Worm (Caenorhabditis elegans): Measurements from ENCODE around the gene ima-1.
A peak's percentile ranks its signal among the peaks of the same experiment; 100 is the strongest.

Gene ima-1

DNA sequence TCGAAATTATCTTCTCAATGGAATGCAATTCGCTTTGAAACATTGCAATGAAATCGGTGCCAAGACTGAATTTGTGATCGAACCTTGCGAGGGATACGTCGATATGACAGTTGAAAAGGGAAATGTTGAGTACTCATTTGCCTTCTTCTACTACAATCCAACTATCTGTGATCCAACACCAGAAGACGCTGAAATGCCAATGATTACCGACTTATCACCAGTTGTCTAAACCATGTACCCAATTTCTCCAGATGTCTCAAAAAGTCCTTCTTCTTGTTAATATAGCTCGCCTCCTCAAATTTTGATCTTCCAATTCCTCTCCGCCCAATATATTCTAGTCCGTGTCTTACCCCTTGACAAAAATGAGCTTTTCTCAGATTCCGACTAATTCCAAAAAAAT is 23.3 kb upstream of the ima-1 start:
- TF ChIP-seq him-1 (tag; optimal IDR thresholded peaks at IDR 0.05) (no peak), dao-5 (tag; optimal IDR thresholded peaks at IDR 0.05) (no peak), W03F9.2 (tag; optimal IDR thresholded peaks at IDR 0.05) (no peak)

DNA sequence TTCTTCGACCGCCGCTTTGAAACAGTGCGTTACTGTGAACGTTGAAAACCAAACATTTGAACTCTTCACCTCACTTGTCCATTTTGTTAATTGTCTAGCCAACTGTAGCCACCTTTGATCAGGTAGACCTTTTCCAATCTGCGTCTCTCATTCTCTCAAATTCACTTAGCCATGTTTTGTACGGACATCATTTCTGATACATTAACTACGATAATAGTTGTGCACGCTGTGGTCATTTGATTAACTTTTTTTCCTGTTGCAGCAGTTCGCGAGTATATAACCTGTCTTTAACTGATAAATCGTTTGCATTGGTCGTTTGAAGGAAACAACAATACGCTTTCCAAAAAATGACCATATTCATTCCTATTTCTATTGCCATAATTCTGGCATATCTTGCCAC is 22.1 kb upstream of the ima-1 start, which contains the start of gene cyp-29A2:
Gene cyp-29A2, plus strand, starts transcription at position 190 of the 400 bp plus-strand sequence.
- TF ChIP-seq dao-5 (tag; optimal IDR thresholded peaks at IDR 0.05) (no peak), him-1 (tag; optimal IDR thresholded peaks at IDR 0.05) (no peak), W03F9.2 (tag; optimal IDR thresholded peaks at IDR 0.05) (no peak)

DNA sequence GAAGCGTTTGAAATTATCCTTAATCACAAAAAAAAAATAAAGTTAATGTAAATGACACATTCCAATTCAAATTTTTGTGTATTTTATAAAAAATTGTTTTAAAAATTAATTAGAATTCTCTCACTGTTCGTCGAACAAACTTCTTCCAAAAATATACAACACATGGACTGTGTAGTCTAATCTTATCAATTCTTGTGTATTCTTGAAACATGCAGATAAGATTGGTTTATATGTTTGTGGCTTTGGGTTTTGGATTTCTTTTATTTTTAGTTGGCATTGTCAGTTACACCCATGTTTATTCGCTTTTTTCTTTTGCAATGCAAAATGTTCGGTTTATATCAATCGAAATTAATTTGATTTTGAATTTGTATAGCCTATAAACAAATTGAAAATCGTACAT is 19.1 kb upstream of the ima-1 start:
- TF ChIP-seq dao-5 (tag; optimal IDR thresholded peaks at IDR 0.05), result no peak
- no peak for TF ChIP-seq W03F9.2 (tag; optimal IDR thresholded peaks at IDR 0.05)
- no peak for TF ChIP-seq him-1 (tag; optimal IDR thresholded peaks at IDR 0.05)

DNA sequence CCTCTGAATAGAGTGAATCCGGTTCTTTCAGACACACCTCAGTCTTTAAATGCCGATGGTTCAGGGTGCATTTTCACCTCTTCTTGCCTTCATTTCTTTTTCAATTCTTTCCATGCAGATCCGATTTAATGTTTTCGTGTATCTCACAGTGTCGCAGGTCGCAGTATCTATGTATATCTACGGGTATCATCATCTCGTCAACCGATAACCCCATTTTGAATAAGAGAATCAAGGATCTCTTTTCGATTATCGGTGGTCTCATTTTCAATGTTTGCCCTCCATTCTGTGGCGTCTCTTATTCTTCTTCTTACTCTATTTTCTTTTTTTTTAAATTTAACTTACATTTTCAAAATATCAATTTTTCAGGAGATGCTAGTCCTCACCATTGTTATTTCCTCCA is 18.5 kb upstream of the ima-1 start, which contains the start of gene T19B10.2:
Gene T19B10.2, plus strand, starts transcription at position 367 of the 400 bp plus-strand sequence.
- TF ChIP-seq dao-5 (tag; optimal IDR thresholded peaks at IDR 0.05), result no peak
- TF ChIP-seq him-1 (tag; optimal IDR thresholded peaks at IDR 0.05), result no peak
- TF ChIP-seq W03F9.2 (tag; optimal IDR thresholded peaks at IDR 0.05), result no peak

ce11 chrV:11223698-11224097 is 15.8 kb upstream of the ima-1 start:
- no peak for TF ChIP-seq W03F9.2 (tag; optimal IDR thresholded peaks at IDR 0.05)
- no peak for TF ChIP-seq him-1 (tag; optimal IDR thresholded peaks at IDR 0.05)
- no peak for TF ChIP-seq dao-5 (tag; optimal IDR thresholded peaks at IDR 0.05)

ce11 chrV:11225981-11226380 is 13.5 kb upstream of the ima-1 start, which contains the start of gene bgal-1:
Gene bgal-1, minus strand, starts transcription at chrV:11226018.
- no peak for TF ChIP-seq dao-5 (tag; optimal IDR thresholded peaks at IDR 0.05)
- TF ChIP-seq W03F9.2 (tag; optimal IDR thresholded peaks at IDR 0.05), result no peak
- no peak for TF ChIP-seq him-1 (tag; optimal IDR thresholded peaks at IDR 0.05)

- TF ChIP-seq dao-5 (tag; optimal IDR thresholded peaks at IDR 0.05) (no peak), W03F9.2 (tag; optimal IDR thresholded peaks at IDR 0.05) (peak; percentile 72), him-1 (tag; optimal IDR thresholded peaks at IDR 0.05) (peak; percentile 66)
Observed at ce11 chrV:11228653-11229173, 10.8 kb upstream of the ima-1 start, which contains the start of gene pqn-70. Gene pqn-70, minus strand, starts transcription at chrV:11228703.

- TF ChIP-seq dao-5 (tag; optimal IDR thresholded peaks at IDR 0.05) (no peak), him-1 (tag; optimal IDR thresholded peaks at IDR 0.05) (no peak), W03F9.2 (tag; optimal IDR thresholded peaks at IDR 0.05) (no peak)
Observed at ce11 chrV:11231177-11231576, 8.3 kb upstream of the ima-1 start.

- TF ChIP-seq him-1 (tag; optimal IDR thresholded peaks at IDR 0.05) (no peak), dao-5 (tag; optimal IDR thresholded peaks at IDR 0.05) (no peak), W03F9.2 (tag; optimal IDR thresholded peaks at IDR 0.05) (no peak)
Observed at ce11 chrV:11234350-11234749, 5.1 kb upstream of the ima-1 start, which contains the start of gene T19B10.5. Gene T19B10.5, plus strand, starts transcription at chrV:11234650.

DNA sequence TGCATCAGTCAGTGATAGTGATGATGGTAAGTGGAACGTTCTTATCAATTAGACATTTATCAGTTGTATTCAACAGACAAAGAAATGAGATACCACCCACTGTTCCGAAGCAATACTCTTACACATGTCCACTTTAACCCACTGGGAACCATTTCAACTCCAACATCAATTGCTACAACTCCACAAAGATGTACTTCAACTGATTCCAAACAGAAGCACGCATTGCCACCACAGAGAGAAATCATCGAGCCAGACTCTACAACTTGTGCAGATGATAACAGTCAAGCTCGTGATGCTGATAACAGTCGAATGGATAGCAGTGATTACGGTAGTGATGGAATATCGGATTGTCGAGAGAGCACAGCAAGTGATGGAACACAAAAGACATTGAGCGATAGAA is 3.6 kb upstream of the ima-1 start:
- no peak for TF ChIP-seq dao-5 (tag; optimal IDR thresholded peaks at IDR 0.05)
- TF ChIP-seq him-1 (tag; optimal IDR thresholded peaks at IDR 0.05), result no peak
- no peak for TF ChIP-seq W03F9.2 (tag; optimal IDR thresholded peaks at IDR 0.05)

DNA sequence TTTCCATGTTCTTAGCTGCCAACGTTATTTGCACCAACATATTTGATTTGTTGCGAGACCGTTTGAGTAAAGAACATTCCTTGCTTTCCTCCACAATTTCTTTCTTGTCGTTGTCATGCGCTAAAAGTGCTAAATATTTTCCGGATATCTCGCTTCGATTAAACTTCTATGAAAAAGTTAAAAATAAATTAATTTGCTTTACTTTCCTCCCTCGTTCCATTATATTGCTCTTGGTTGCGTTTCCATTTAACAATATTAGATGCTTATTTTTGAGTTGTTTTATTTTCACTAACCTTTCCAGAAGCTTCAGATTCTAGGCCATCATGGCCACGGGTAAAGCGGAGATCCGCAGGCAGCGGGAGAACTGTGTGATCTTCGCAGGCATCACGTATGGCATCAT is 2.1 kb downstream of the ima-1 start, which contains the start of gene pgap-1:
Gene pgap-1, plus strand, starts transcription at position 301 of the 400 bp plus-strand sequence.
- TF ChIP-seq W03F9.2 (tag; optimal IDR thresholded peaks at IDR 0.05) (no peak), him-1 (tag; optimal IDR thresholded peaks at IDR 0.05) (no peak), dao-5 (tag; optimal IDR thresholded peaks at IDR 0.05) (no peak)

DNA sequence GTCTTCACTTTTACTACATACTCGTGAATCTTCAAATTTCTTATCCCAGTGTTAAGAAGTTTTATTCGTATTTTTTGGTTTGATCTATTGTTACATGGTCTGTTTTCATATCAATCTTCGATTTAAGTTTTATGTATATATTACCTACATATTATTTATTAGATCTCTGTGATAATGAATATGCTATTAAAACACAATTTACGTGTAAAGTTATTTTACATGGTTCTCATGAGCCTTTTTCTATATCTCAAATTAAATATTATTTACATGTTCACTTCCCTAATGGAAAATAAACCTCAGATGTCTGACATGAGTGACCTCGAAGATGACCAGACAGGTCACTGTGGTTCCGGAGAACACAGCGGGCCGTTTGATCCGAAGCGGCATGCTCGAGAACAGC is 5.1 kb downstream of the ima-1 start, which contains the start of gene mxl-1:
Gene mxl-1, plus strand, starts transcription at position 301 of the 400 bp plus-strand sequence.
- no peak for TF ChIP-seq him-1 (tag; optimal IDR thresholded peaks at IDR 0.05)
- TF ChIP-seq W03F9.2 (tag; optimal IDR thresholded peaks at IDR 0.05), result no peak
- no peak for TF ChIP-seq dao-5 (tag; optimal IDR thresholded peaks at IDR 0.05)

DNA sequence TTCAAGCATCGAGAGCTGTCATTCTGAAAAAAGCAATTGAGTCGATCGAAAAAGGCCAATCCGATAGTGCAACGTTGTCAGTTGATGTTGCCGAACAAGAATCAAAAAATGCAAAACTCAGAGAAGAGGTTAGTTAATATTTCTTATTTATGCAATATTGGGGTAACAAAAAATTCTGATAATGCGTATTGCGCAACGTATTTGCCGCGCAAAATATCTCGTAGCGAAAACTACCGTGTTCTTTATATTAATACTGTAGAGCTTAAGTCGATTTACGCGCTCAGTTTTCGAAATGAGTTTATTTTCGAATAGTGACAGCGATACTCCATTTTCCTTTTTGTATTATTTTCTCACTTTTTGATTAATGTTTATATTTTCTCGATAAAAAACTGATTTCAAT is 5.6 kb downstream of the ima-1 start:
- TF ChIP-seq him-1 (tag; optimal IDR thresholded peaks at IDR 0.05), result no peak

DNA sequence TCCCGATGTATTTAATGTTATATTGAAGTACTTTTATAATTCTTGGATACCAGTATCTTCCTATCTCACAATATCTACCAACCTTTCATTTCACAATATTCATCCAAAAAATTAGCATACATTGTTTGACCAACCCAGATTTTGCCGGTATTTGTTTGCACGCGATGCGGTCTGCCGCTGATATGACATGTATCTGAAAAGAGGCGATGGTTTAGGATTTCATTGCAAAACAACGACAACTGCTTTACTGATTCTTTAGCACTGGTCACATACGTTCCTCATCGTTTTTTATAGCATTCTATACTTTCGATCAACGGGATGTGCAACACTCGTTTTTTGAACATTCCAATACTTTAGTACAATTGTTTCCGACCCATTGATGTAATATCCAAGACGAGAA is 8.4 kb downstream of the ima-1 start, which contains the start of gene mam-4:
Gene mam-4, plus strand, starts transcription at position 301 of the 400 bp plus-strand sequence.
- no peak for TF ChIP-seq dao-5 (tag; optimal IDR thresholded peaks at IDR 0.05)
- TF ChIP-seq him-1 (tag; optimal IDR thresholded peaks at IDR 0.05), result no peak
- TF ChIP-seq W03F9.2 (tag; optimal IDR thresholded peaks at IDR 0.05), result no peak

ce11 chrV:11250735-11251134 is 11.3 kb downstream of the ima-1 start, which contains the start of gene T19B10.12:
Gene T19B10.12, plus strand, starts transcription at chrV:11251035.
- TF ChIP-seq W03F9.2 (tag; optimal IDR thresholded peaks at IDR 0.05) (no peak), dao-5 (tag; optimal IDR thresholded peaks at IDR 0.05) (no peak), him-1 (tag; optimal IDR thresholded peaks at IDR 0.05) (no peak)
